Fruit fly (Drosophila melanogaster) whole organism, embryonic: ENCODE measurements around the gene CG14273.
A peak's percentile ranks its signal among the peaks of the same experiment; 100 is the strongest.

ENCODE experiments used
- Awh ChIP-seq: fragments of 200-800 bp; sonication (Bioruptor generic); IDR thresholded peaks from 2 replicates; pipeline ENCODE4, ENCODE4 v1.3.6; 2022; ENCODE audit warnings: missing biosample characterization, missing genetic modification characterization
- Bdp1 ChIP-seq: fragments of 200-800 bp; sonication (Bioruptor generic); optimal IDR thresholded peaks from 3 replicates; lab custom pipeline; 2016; ENCODE audit warnings: missing biosample characterization, missing genetic modification characterization
- CG10366 ChIP-seq: fragments of 200-800 bp; sonication (Bioruptor generic); IDR thresholded peaks from 2 replicates; pipeline ENCODE4 v1.3.6; 2022; ENCODE audit warnings: missing biosample characterization, missing genetic modification characterization
- CG10979 ChIP-seq: fragments of 200-800 bp; sonication (Bioruptor generic); optimal IDR thresholded peaks from 2 replicates; lab custom pipeline; 2018; ENCODE audit warnings: missing biosample characterization, mild to moderate bottlenecking, missing genetic modification characterization, moderate library complexity
- CG11695 ChIP-seq: fragments of 200-800 bp; sonication (Bioruptor generic); IDR thresholded peaks from 3 replicates; pipeline ENCODE4 v1.3.6; 2022; ENCODE audit warnings: missing biosample characterization, missing genetic modification characterization
- CG12391 ChIP-seq: fragments of 200-800 bp; sonication (Bioruptor generic); optimal IDR thresholded peaks from 3 replicates; lab custom pipeline; 2018; ENCODE audit warnings: missing biosample characterization, mild to moderate bottlenecking, missing genetic modification characterization, moderate library complexity
- CG13775 ChIP-seq: fragments of 200-800 bp; sonication (Bioruptor generic); optimal IDR thresholded peaks from 3 replicates; lab custom pipeline; 2017; ENCODE audit warnings: missing biosample characterization, mild to moderate bottlenecking, missing genetic modification characterization
- CG18764 ChIP-seq: fragments of 200-800 bp; sonication (Bioruptor generic); optimal IDR thresholded peaks from 3 replicates; lab custom pipeline; 2016; ENCODE audit warnings: missing biosample characterization, missing genetic modification characterization
- CG2116 ChIP-seq: fragments of 200-800 bp; sonication (Bioruptor generic); optimal IDR thresholded peaks from 3 replicates; lab custom pipeline; 2018; ENCODE audit warnings: missing biosample characterization, mild to moderate bottlenecking, missing genetic modification characterization
- CG2129 ChIP-seq: fragments of 200-800 bp; sonication (Bioruptor generic); IDR thresholded peaks from 2 replicates; pipeline ENCODE4 v1.3.6; 2022; ENCODE audit warnings: missing biosample characterization, missing genetic modification characterization; ENCODE audit not compliant: partially characterized antibody
- CG2712 ChIP-seq: fragments of 200-800 bp; optimal IDR thresholded peaks from 3 replicates; lab custom pipeline; 2019; ENCODE audit warnings: missing biosample characterization, mild to moderate bottlenecking, missing genetic modification characterization, moderate library complexity
- CG4328 ChIP-seq: fragments of 200-800 bp; sonication (Bioruptor generic); optimal IDR thresholded peaks from 3 replicates; lab custom pipeline; 2017; ENCODE audit warnings: missing biosample characterization, missing genetic modification reagents, missing genetic modification characterization
- CG6254 ChIP-seq: fragments of 200-800 bp; sonication (Bioruptor generic); optimal IDR thresholded peaks from 3 replicates; lab custom pipeline; 2017; ENCODE audit warnings: mild to moderate bottlenecking, missing biosample characterization, missing genetic modification reagents, missing genetic modification characterization
- CG6689 ChIP-seq: fragments of 200-800 bp; sonication (Bioruptor generic); IDR thresholded peaks from 2 replicates; pipeline ENCODE4 v1.3.6; 2022; ENCODE audit warnings: missing biosample characterization, missing genetic modification characterization
- CG7556 ChIP-seq: fragments of 200-800 bp; sonication (Bioruptor generic); optimal IDR thresholded peaks from 2 replicates; lab custom pipeline; 2017; ENCODE audit warnings: missing biosample characterization, mild to moderate bottlenecking, missing genetic modification characterization
- CG8281 ChIP-seq: fragments of 200-800 bp; sonication (Bioruptor generic); optimal IDR thresholded peaks from 2 replicates; lab custom pipeline; 2018; ENCODE audit warnings: missing biosample characterization, mild to moderate bottlenecking, missing genetic modification characterization, moderate library complexity
- CG9817 ChIP-seq: fragments of 200-800 bp; sonication (Bioruptor generic); optimal IDR thresholded peaks from 2 replicates; lab custom pipeline; 2018; ENCODE audit warnings: missing biosample characterization, mild to moderate bottlenecking, missing genetic modification characterization, moderate library complexity
- CG9876 ChIP-seq: fragments of 200-800 bp; sonication (Bioruptor generic); optimal IDR thresholded peaks from 2 replicates; lab custom pipeline; 2016; ENCODE audit warnings: missing biosample characterization, missing genetic modification characterization
- Camta ChIP-seq: fragments of 200-800 bp; sonication (Bioruptor generic); optimal IDR thresholded peaks from 2 replicates; lab custom pipeline; 2016; ENCODE audit warnings: missing biosample characterization, missing genetic modification characterization
- CrebB ChIP-seq: fragments of 200-800 bp; sonication (Bioruptor generic); optimal IDR thresholded peaks from 3 replicates; lab custom pipeline; 2018; ENCODE audit warnings: missing biosample characterization, mild to moderate bottlenecking, missing genetic modification characterization
- D19B ChIP-seq: fragments of 200-800 bp; sonication (Bioruptor generic); optimal IDR thresholded peaks from 2 replicates; lab custom pipeline; 2017; ENCODE audit warnings: missing biosample characterization, mild to moderate bottlenecking, missing genetic modification characterization
- Doc2 ChIP-seq: fragments of 200-800 bp; sonication (Bioruptor generic); IDR thresholded peaks from 2 replicates; pipeline ENCODE4 v1.3.6; 2022; ENCODE audit warnings: missing biosample characterization, missing genetic modification characterization
- Doc3 ChIP-seq: fragments of 200-800 bp; sonication (Bioruptor generic); IDR thresholded peaks from 3 replicates; pipeline ENCODE4 v1.3.6; 2022; ENCODE audit warnings: missing biosample characterization, missing genetic modification characterization; ENCODE audit not compliant: partially characterized antibody
- ERR ChIP-seq: fragments of 200-800 bp; sonication (Bioruptor generic); optimal IDR thresholded peaks from 2 replicates; lab custom pipeline; 2016; ENCODE audit warnings: missing biosample characterization, missing genetic modification characterization
- Ets97D ChIP-seq: fragments of 200-800 bp; sonication (Bioruptor generic); optimal IDR thresholded peaks from 3 replicates; lab custom pipeline; 2016; ENCODE audit warnings: missing biosample characterization, missing genetic modification characterization
- H2.0 ChIP-seq: fragments of 200-800 bp; sonication (Bioruptor generic); IDR thresholded peaks from 2 replicates; pipeline ENCODE4 v1.3.6; 2022; ENCODE audit warnings: missing biosample characterization, missing genetic modification characterization
- HLHmδ ChIP-seq: fragments of 200-800 bp; sonication (Bioruptor generic); optimal IDR thresholded peaks from 2 replicates; lab custom pipeline; 2018; ENCODE audit warnings: missing biosample characterization, mild to moderate bottlenecking, missing genetic modification characterization, moderate library complexity
- Lpt ChIP-seq: fragments of >200 bp; optimal IDR thresholded peaks from 2 replicates; lab custom pipeline; 2018; ENCODE audit warnings: missing biosample characterization, missing genetic modification characterization
- Mes4 ChIP-seq: fragments of 200-800 bp; sonication (Bioruptor generic); optimal IDR thresholded peaks from 2 replicates; lab custom pipeline; 2016; ENCODE audit warnings: missing biosample characterization, missing genetic modification characterization
- NC2β ChIP-seq: fragments of 200-800 bp; sonication (Bioruptor generic); optimal IDR thresholded peaks from 2 replicates; lab custom pipeline; 2016; ENCODE audit warnings: missing biosample characterization, missing genetic modification characterization
- Vsx1 ChIP-seq: fragments of 200-800 bp; sonication (Bioruptor generic); optimal IDR thresholded peaks from 2 replicates; lab custom pipeline; 2017; ENCODE audit warnings: missing biosample characterization, mild to moderate bottlenecking, missing genetic modification characterization, missing genetic modification reagents
- Xbp1 ChIP-seq: fragments of 200-800 bp; sonication (Bioruptor generic); optimal IDR thresholded peaks from 3 replicates; lab custom pipeline; 2016; ENCODE audit warnings: missing biosample characterization, mild to moderate bottlenecking, missing genetic modification characterization
- Xrp1 ChIP-seq: fragments of 200-800 bp; sonication (Bioruptor generic); IDR thresholded peaks from 2 replicates; pipeline ENCODE4 v1.3.6; 2022; ENCODE audit warnings: missing biosample characterization, missing genetic modification characterization
- bowl ChIP-seq: fragments of 200-800 bp; sonication (Bioruptor generic); IDR thresholded peaks from 2 replicates; pipeline ENCODE4 v1.3.6; 2022; ENCODE audit warnings: missing biosample characterization, missing genetic modification characterization
- crc ChIP-seq: fragments of 200-800 bp; sonication (Bioruptor generic); optimal IDR thresholded peaks from 2 replicates; lab custom pipeline; 2016; ENCODE audit warnings: missing biosample characterization, missing genetic modification characterization
- eyg ChIP-seq: fragments of 200-800 bp; sonication (Bioruptor generic); optimal IDR thresholded peaks from 3 replicates; lab custom pipeline; 2016; ENCODE audit warnings: missing biosample characterization, missing genetic modification characterization
- ftz-f1 ChIP-seq: fragments of 200-800 bp; sonication (Bioruptor generic); optimal IDR thresholded peaks from 2 replicates; lab custom pipeline; 2016; ENCODE audit warnings: missing biosample characterization, missing genetic modification characterization
- hb ChIP-seq: fragments of 200-800 bp; sonication (Bioruptor generic); IDR thresholded peaks from 3 replicates; pipeline ENCODE4 v1.3.6; 2022; ENCODE audit warnings: missing biosample characterization, missing genetic modification characterization; ENCODE audit not compliant: partially characterized antibody
- kay ChIP-seq: fragments of 200-800 bp; sonication (Bioruptor generic); optimal IDR thresholded peaks from 2 replicates; lab custom pipeline; 2016; ENCODE audit warnings: missing biosample characterization, missing genetic modification characterization
- lmd ChIP-seq: fragments of 200-800 bp; sonication (Bioruptor generic); IDR thresholded peaks from 2 replicates; pipeline ENCODE4 v1.3.6; 2022; ENCODE audit warnings: missing biosample characterization, missing genetic modification characterization
- prd ChIP-seq, 3 experiments: fragments of >200 bp in 2 of 3; fragments of 200-800 bp in 1 of 3; sonication (Bioruptor generic) in 1 of 3; optimal IDR thresholded peaks in 2 of 3; IDR thresholded peaks in 1 of 3; 2 replicates in 2 of 3; 3 replicates in 1 of 3; pipeline versions ENCODE4 v1.3.6 to Lab custom; 2017 to 2022; ENCODE audit warnings: missing biosample characterization in 1 of 3, missing genetic modification characterization in 1 of 3
- psq ChIP-seq: fragments of 200-800 bp; sonication (Bioruptor generic); optimal IDR thresholded peaks from 2 replicates; lab custom pipeline; 2017; ENCODE audit warnings: missing biosample characterization, missing genetic modification characterization
- schlank ChIP-seq: fragments of 200-800 bp; sonication (Bioruptor generic); optimal IDR thresholded peaks from 2 replicates; lab custom pipeline; 2018; ENCODE audit warnings: missing biosample characterization, mild to moderate bottlenecking, missing genetic modification characterization
- seq ChIP-seq: fragments of 200-800 bp; sonication (Bioruptor generic); IDR thresholded peaks from 2 replicates; pipeline ENCODE4 v1.3.6; 2022; ENCODE audit warnings: missing biosample characterization, missing genetic modification characterization
- sisA ChIP-seq: fragments of 200-800 bp; sonication (Bioruptor generic); IDR thresholded peaks from 2 replicates; pipeline ENCODE4 v1.3.6; 2022; ENCODE audit warnings: missing biosample characterization, missing genetic modification characterization
- so ChIP-seq: fragments of 200-800 bp; sonication (Bioruptor generic); IDR thresholded peaks from 3 replicates; pipeline ENCODE4 v1.3.6; 2022; ENCODE audit warnings: missing biosample characterization, missing genetic modification characterization
- tap ChIP-seq: fragments of 200-800 bp; optimal IDR thresholded peaks from 3 replicates; lab custom pipeline; 2019; ENCODE audit warnings: missing biosample characterization, mild to moderate bottlenecking, missing genetic modification characterization, moderate library complexity
- z ChIP-seq: fragments of 200-800 bp; sonication (Bioruptor generic); IDR thresholded peaks from 3 replicates; pipeline ENCODE4 v1.3.6; 2022; ENCODE audit warnings: missing biosample characterization, missing genetic modification characterization

The CG14273 gene

dm6 chr2L:8370364-8371326 lies 28.1 kb downstream of the CG14273 start, which contains the start of gene CG17292 (continued):
- TF ChIP-seq Awh (GFP tag; lab: Robert Waterston, UW): peak; percentile 77; the same call in 1 of the 2 replicates
- peak; percentile 32 for TF ChIP-seq NC2β (GFP tag; lab: Kevin White, UChicago)
- TF ChIP-seq CG4328 (GFP tag; lab: Kevin White, UChicago): peak; percentile 9
- peak; percentile 31; the same call in 1 of the 2 replicates for TF ChIP-seq CG2129 (GFP tag; lab: Robert Waterston, UW)
- peak; percentile 63 for TF ChIP-seq Xrp1 (GFP tag; lab: Robert Waterston, UW)
- TF ChIP-seq CG7556: no peak
- TF ChIP-seq CG2712 (tag; lab: Kevin White, UChicago): peak; percentile 15
- peak; percentile 37 for TF ChIP-seq sisA (GFP tag; lab: Robert Waterston, UW)
- TF ChIP-seq Vsx1 (GFP tag; lab: Kevin White, UChicago): peak; percentile 62
- peak; percentile 52 for TF ChIP-seq schlank (tag; lab: Kevin White, UChicago)
- peak; percentile 59; the same call in 1 of the 2 replicates for TF ChIP-seq bowl (GFP tag; lab: Robert Waterston, UW)
- TF ChIP-seq psq: no peak
- no peak for TF ChIP-seq crc (GFP tag; lab: Kevin White, UChicago)
- no peak for TF ChIP-seq Lpt (GFP tag; lab: Kevin White, UChicago)
- no peak for TF ChIP-seq CG9876
- no peak for TF ChIP-seq Camta (GFP tag; lab: Kevin White, UChicago)
- TF ChIP-seq so (GFP tag; lab: Robert Waterston, UW): peak; percentile 76; the same call in 2 of the 3 replicates
- no peak for TF ChIP-seq HLHmδ (GFP tag; lab: Kevin White, UChicago)
- TF ChIP-seq eyg (GFP tag; lab: Kevin White, UChicago): peak; percentile 15
- TF ChIP-seq D19B (GFP tag; lab: Kevin White, UChicago): no peak
- TF ChIP-seq CG13775 (GFP tag; lab: Kevin White, UChicago): peak; percentile 49
- no peak for TF ChIP-seq CG8281
- no peak for TF ChIP-seq kay (GFP tag; lab: Kevin White, UChicago)
- TF ChIP-seq ERR (GFP tag; lab: Kevin White, UChicago): peak; percentile 6
- TF ChIP-seq Doc3 (GFP tag; lab: Robert Waterston, UW): peak; percentile 87
- TF ChIP-seq z (GFP tag; lab: Robert Waterston, UW): peak; percentile 15; the same call in 1 of the 3 replicates
- peak; percentile 48; the same call in 1 of the 3 replicates for TF ChIP-seq CG11695 (GFP tag; lab: Robert Waterston, UW)
- peak; percentile 84 for TF ChIP-seq hb (GFP tag; lab: Robert Waterston, UW)
- TF ChIP-seq ftz-f1 (GFP tag; lab: Kevin White, UChicago): peak; percentile 67
- peak; percentile 43; the same call in 1 of the 2 replicates for TF ChIP-seq CG10366 (GFP tag; lab: Robert Waterston, UW)
- peak; percentile 8 for TF ChIP-seq CG10979 (tag; lab: Kevin White, UChicago)
- peak; percentile 27; the same call in 1 of the 2 replicates for TF ChIP-seq CG6689 (GFP tag; lab: Robert Waterston, UW)
- peak; percentile 27 for TF ChIP-seq Mes4 (GFP tag; lab: Kevin White, UChicago)
- no peak for TF ChIP-seq prd (optimal IDR thresholded peaks at IDR 0.05; lab: Kevin White, UChicago)
- peak; percentile 35; the same call in 1 of the 3 replicates for TF ChIP-seq prd (GFP tag; IDR thresholded peaks at IDR 0.05; lab: Robert Waterston, UW)
- peak; percentile 42 for TF ChIP-seq CG12391 (tag; lab: Kevin White, UChicago)
- peak; percentile 58 for TF ChIP-seq CG2116 (GFP tag; lab: Kevin White, UChicago)
- peak; percentile 46 for TF ChIP-seq lmd (GFP tag; lab: Robert Waterston, UW)
- TF ChIP-seq H2.0: peak; percentile 37; the same call in 1 of the 2 replicates
- peak; percentile 76 for TF ChIP-seq CG18764
- peak; percentile 43; the same call in 1 of the 2 replicates for TF ChIP-seq seq
- TF ChIP-seq CG6254 (GFP tag; lab: Kevin White, UChicago): peak; percentile 10
- peak; percentile 24 for TF ChIP-seq tap (tag; lab: Kevin White, UChicago)
- peak; percentile 17 for TF ChIP-seq CG9817 (tag; lab: Kevin White, UChicago)
- TF ChIP-seq Bdp1: no peak
- peak; percentile 36 for TF ChIP-seq Ets97D (GFP tag; lab: Kevin White, UChicago)
- peak; percentile 12 for TF ChIP-seq Xbp1 (GFP tag; lab: Kevin White, UChicago)
- TF ChIP-seq CrebB (tag; lab: Kevin White, UChicago): peak; percentile 85
- no peak for TF ChIP-seq Doc2 (GFP tag; lab: Robert Waterston, UW)
